Worm (Caenorhabditis elegans) whole organism, L2 larva: Measurements from ENCODE around the gene ZK218.1.

ENCODE experiments used
- ama-1 ChIP-seq: fragments of 150-350 bp; optimal IDR thresholded peaks from 2 replicates; lab custom pipeline; 2018; ENCODE audit warnings: inconsistent platforms
- ceh-82 ChIP-seq: fragments of 150-350 bp; optimal IDR thresholded peaks from 2 replicates; lab custom pipeline; 2014; ENCODE audit warnings: missing biosample characterization, missing genetic modification characterization
- lin-13 ChIP-seq: fragments of 150-350 bp; optimal IDR thresholded peaks from 2 replicates; lab custom pipeline; 2014; ENCODE audit warnings: missing biosample characterization, missing genetic modification reagents, missing genetic modification characterization
- unc-62 ChIP-seq: fragments of 150-350 bp; optimal IDR thresholded peaks from 2 replicates; lab custom pipeline; 2014; ENCODE audit warnings: missing biosample characterization, missing genetic modification reagents, missing genetic modification characterization

- TF ChIP-seq ama-1 (lab: Kevin White, UChicago) (no peak), ceh-82 (tag; lab: Kevin White, UChicago) (no peak), unc-62 (GFP tag; lab: Kevin White, UChicago) (no peak), lin-13 (GFP tag; lab: Kevin White, UChicago) (no peak)
These were observed 2.2 kb downstream of the ZK218.1 start for ce11 chrV:17094568-17094967.
